Fruit fly (Drosophila melanogaster) whole organism, pupa: ENCODE data around the gene CG8004.

Source experiments
- CG32121 ChIP-seq: fragments of 200-800 bp; sonication (Bioruptor generic); IDR thresholded peaks from 2 replicates; pipeline ENCODE4 v1.3.6; 2022; ENCODE audit warnings: missing biosample characterization, missing genetic modification characterization
- CG9948 ChIP-seq: fragments of 200-800 bp; sonication (Bioruptor generic); optimal IDR thresholded peaks from 2 replicates; lab custom pipeline; 2018; ENCODE audit warnings: missing biosample characterization, mild to moderate bottlenecking, missing genetic modification characterization, moderate library complexity

DNA sequence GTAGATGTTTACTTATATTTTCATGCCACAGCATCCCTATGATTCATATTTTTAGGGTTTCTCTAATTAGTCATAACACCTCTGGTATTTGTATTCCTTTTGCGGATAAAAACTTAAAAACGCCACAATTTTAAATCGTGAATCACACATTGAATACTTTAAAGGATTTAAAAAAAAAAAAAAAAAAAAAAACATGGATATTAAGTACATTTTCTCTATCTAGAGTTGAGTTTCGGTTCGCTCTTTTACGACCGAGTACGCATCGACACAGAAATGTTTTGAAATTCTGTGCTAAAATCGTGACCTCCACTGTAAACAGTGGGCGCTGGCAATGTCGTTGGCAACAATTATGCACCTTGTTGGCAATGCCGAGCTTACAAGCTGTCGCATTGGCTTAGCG is 22.9 kb downstream of the CG8004 start:
- TF ChIP-seq CG32121 (GFP tag; lab: Robert Waterston, UW) (no peak), CG9948 (tag; lab: Kevin White, UChicago) (no peak)
